Fruit fly (Drosophila melanogaster) whole organism, embryonic: ENCODE data around the gene Ac76E.

Source experiments
- BEAF-32 ChIP-seq: fragments of 200-800 bp; sonication (Bioruptor generic); optimal IDR thresholded peaks from 3 replicates; lab custom pipeline; 2017; ENCODE audit warnings: missing biosample characterization, missing genetic modification characterization, mild to moderate bottlenecking, moderate library complexity, missing genetic modification reagents
- CG13287 ChIP-seq: fragments of 200-800 bp; sonication (Bioruptor generic); IDR thresholded peaks from 2 replicates; pipeline ENCODE4 v1.3.6; 2022; ENCODE audit warnings: missing biosample characterization, missing genetic modification characterization; ENCODE audit not compliant: partially characterized antibody
- CG13775 ChIP-seq: fragments of 200-800 bp; sonication (Bioruptor generic); optimal IDR thresholded peaks from 3 replicates; lab custom pipeline; 2017; ENCODE audit warnings: missing biosample characterization, mild to moderate bottlenecking, missing genetic modification characterization
- CG15514 ChIP-seq: fragments of 200-800 bp; sonication (Bioruptor generic); optimal IDR thresholded peaks from 3 replicates; lab custom pipeline; 2017; ENCODE audit warnings: missing biosample characterization, missing genetic modification characterization, mild to moderate bottlenecking, moderate library complexity, missing genetic modification reagents
- CG1602 ChIP-seq: fragments of 200-800 bp; sonication (Bioruptor generic); optimal IDR thresholded peaks from 3 replicates; lab custom pipeline; 2016; ENCODE audit warnings: missing biosample characterization, missing genetic modification characterization
- CG16813 ChIP-seq: fragments of 200-800 bp; sonication (Bioruptor generic); IDR thresholded peaks from 3 replicates; pipeline ENCODE4 v1.3.6; 2022; ENCODE audit warnings: missing biosample characterization, missing genetic modification characterization; ENCODE audit not compliant: partially characterized antibody
- CG17612 ChIP-seq: fragments of 200-800 bp; sonication (Bioruptor generic); IDR thresholded peaks from 2 replicates; pipeline ENCODE4 v1.3.6; 2022; ENCODE audit warnings: missing biosample characterization, missing genetic modification characterization
- CG18599 ChIP-seq: fragments of 200-800 bp; sonication (Bioruptor generic); optimal IDR thresholded peaks from 3 replicates; lab custom pipeline; 2017; ENCODE audit warnings: missing biosample characterization, missing genetic modification characterization, mild to moderate bottlenecking, moderate library complexity, missing genetic modification reagents
- CG2116 ChIP-seq: fragments of 200-800 bp; sonication (Bioruptor generic); optimal IDR thresholded peaks from 3 replicates; lab custom pipeline; 2018; ENCODE audit warnings: missing biosample characterization, mild to moderate bottlenecking, missing genetic modification characterization
- CG4404 ChIP-seq: fragments of 200-800 bp; sonication (Bioruptor generic); IDR thresholded peaks from 2 replicates; pipeline ENCODE4 v1.3.6; 2022; ENCODE audit warnings: missing biosample characterization, missing genetic modification characterization
- CG4617 ChIP-seq: fragments of 200-800 bp; sonication (Bioruptor generic); optimal IDR thresholded peaks from 3 replicates; lab custom pipeline; 2016; ENCODE audit warnings: missing biosample characterization, missing genetic modification characterization, borderline replicate concordance
- CG7786 ChIP-seq: fragments of 200-800 bp; sonication (Bioruptor generic); optimal IDR thresholded peaks from 2 replicates; lab custom pipeline; 2016; ENCODE audit warnings: missing biosample characterization, missing genetic modification characterization
- CG8089 ChIP-seq: fragments of 200-800 bp; sonication (Bioruptor generic); optimal IDR thresholded peaks from 3 replicates; lab custom pipeline; 2016; ENCODE audit warnings: missing biosample characterization, missing genetic modification characterization
- CG9797 ChIP-seq: fragments of 200-800 bp; sonication (Bioruptor generic); optimal IDR thresholded peaks from 3 replicates; lab custom pipeline; 2018; ENCODE audit warnings: missing biosample characterization, mild to moderate bottlenecking, missing genetic modification characterization
- Dek ChIP-seq: fragments of 200-800 bp; sonication (Bioruptor generic); optimal IDR thresholded peaks from 3 replicates; lab custom pipeline; 2019; ENCODE audit warnings: missing biosample characterization, mild to moderate bottlenecking, missing genetic modification characterization, moderate library complexity
- Doc3 ChIP-seq: fragments of 200-800 bp; sonication (Bioruptor generic); IDR thresholded peaks from 3 replicates; pipeline ENCODE4 v1.3.6; 2022; ENCODE audit warnings: missing biosample characterization, missing genetic modification characterization; ENCODE audit not compliant: partially characterized antibody
- Dp ChIP-seq: fragments of 200-800 bp; sonication (Bioruptor generic); optimal IDR thresholded peaks from 2 replicates; lab custom pipeline; 2018; ENCODE audit warnings: missing biosample characterization, mild to moderate bottlenecking, missing genetic modification characterization, moderate library complexity
- Dref ChIP-seq: fragments of 200-800 bp; sonication (Bioruptor generic); IDR thresholded peaks from 2 replicates; pipeline ENCODE4 v1.3.6; 2022; ENCODE audit warnings: missing biosample characterization, missing genetic modification characterization
- E2f2 ChIP-seq: fragments of 200-800 bp; sonication (Bioruptor generic); IDR thresholded peaks from 2 replicates; pipeline ENCODE4 v1.3.6; 2022; ENCODE audit warnings: missing biosample characterization, missing genetic modification characterization
- HmgZ ChIP-seq: fragments of 200-800 bp; sonication (Bioruptor generic); optimal IDR thresholded peaks from 2 replicates; lab custom pipeline; 2018; ENCODE audit warnings: missing biosample characterization, mild to moderate bottlenecking, missing genetic modification characterization
- Jarid2 ChIP-seq: fragments of 200-800 bp; sonication (Bioruptor generic); optimal IDR thresholded peaks from 3 replicates; lab custom pipeline; 2017; ENCODE audit warnings: mild to moderate bottlenecking, missing biosample characterization, missing genetic modification reagents, missing genetic modification characterization
- MBD-R2 ChIP-seq: fragments of 200-800 bp; sonication (Bioruptor generic); IDR thresholded peaks from 2 replicates; pipeline ENCODE4 v1.3.6; 2022; ENCODE audit warnings: missing biosample characterization, missing genetic modification characterization
- MESR4 ChIP-seq: fragments of 200-800 bp; sonication (Bioruptor generic); optimal IDR thresholded peaks from 2 replicates; lab custom pipeline; 2018; ENCODE audit warnings: missing biosample characterization, mild to moderate bottlenecking, missing genetic modification characterization, moderate library complexity
- Oli ChIP-seq: fragments of 200-800 bp; sonication (Bioruptor generic); optimal IDR thresholded peaks from 2 replicates; lab custom pipeline; 2018; ENCODE audit warnings: missing biosample characterization, mild to moderate bottlenecking, missing genetic modification characterization, moderate library complexity
- Opbp ChIP-seq: fragments of 200-800 bp; sonication (Bioruptor generic); IDR thresholded peaks from 3 replicates; pipeline ENCODE4 v1.3.6; 2022; ENCODE audit warnings: missing biosample characterization, missing genetic modification characterization; ENCODE audit not compliant: partially characterized antibody
- Rx ChIP-seq: fragments of 200-800 bp; sonication (Bioruptor generic); IDR thresholded peaks from 2 replicates; pipeline ENCODE4 v1.3.6; 2022; ENCODE audit warnings: missing biosample characterization, missing genetic modification characterization
- YL-1 ChIP-seq: fragments of 200-800 bp; sonication (Bioruptor generic); optimal IDR thresholded peaks from 3 replicates; lab custom pipeline; 2017; ENCODE audit warnings: missing biosample characterization, mild to moderate bottlenecking, missing genetic modification characterization
- amos ChIP-seq: fragments of 200-800 bp; sonication (Bioruptor generic); IDR thresholded peaks from 2 replicates; pipeline ENCODE4 v1.3.6; 2022; ENCODE audit warnings: missing biosample characterization, missing genetic modification characterization; ENCODE audit not compliant: partially characterized antibody
- bbx ChIP-seq: fragments of 200-800 bp; sonication (Bioruptor generic); IDR thresholded peaks from 2 replicates; pipeline ENCODE4 v1.3.6; 2022; ENCODE audit warnings: missing biosample characterization, missing genetic modification characterization; ENCODE audit not compliant: partially characterized antibody
- croc ChIP-seq: fragments of 200-800 bp; sonication (Bioruptor generic); conservative IDR thresholded peaks from 3 replicates; pipeline ENCODE4 v1.3.6; 2022; ENCODE audit warnings: missing biosample characterization, missing genetic modification characterization
- emc ChIP-seq: fragments of 200-800 bp; sonication (Bioruptor generic); optimal IDR thresholded peaks from 2 replicates; lab custom pipeline; 2016; ENCODE audit warnings: missing biosample characterization, missing genetic modification characterization
- ewg ChIP-seq: fragments of 200-800 bp; sonication (Bioruptor generic); optimal IDR thresholded peaks from 3 replicates; lab custom pipeline; 2017; ENCODE audit warnings: mild to moderate bottlenecking, missing biosample characterization, missing genetic modification reagents, missing genetic modification characterization
- gfzf ChIP-seq: fragments of 200-800 bp; sonication (Bioruptor generic); optimal IDR thresholded peaks from 2 replicates; lab custom pipeline; 2016; ENCODE audit warnings: missing biosample characterization, mild to moderate bottlenecking, missing genetic modification characterization, moderate library complexity
- knrl ChIP-seq: fragments of 200-800 bp; sonication (Bioruptor generic); IDR thresholded peaks from 3 replicates; pipeline ENCODE4 v1.3.6; 2022; ENCODE audit warnings: missing biosample characterization, missing genetic modification characterization; ENCODE audit not compliant: partially characterized antibody
- mld ChIP-seq: fragments of 200-800 bp; sonication (Bioruptor generic); IDR thresholded peaks from 3 replicates; pipeline ENCODE4 v1.3.6; 2022; ENCODE audit warnings: missing biosample characterization, missing genetic modification characterization; ENCODE audit not compliant: partially characterized antibody
- pzg ChIP-seq: fragments of 200-800 bp; sonication (Bioruptor generic); optimal IDR thresholded peaks from 3 replicates; lab custom pipeline; 2018; ENCODE audit warnings: missing biosample characterization, mild to moderate bottlenecking, missing genetic modification characterization, moderate library complexity
- sc ChIP-seq, 3 experiments: fragments of >200 bp in 2 of 3; fragments of 200-800 bp in 1 of 3; sonication (Bioruptor generic) in 1 of 3; optimal IDR thresholded peaks; 2 replicates in 2 of 3; 3 replicates in 1 of 3; lab custom pipeline; 2017; ENCODE audit warnings: mild to moderate bottlenecking in 1 of 3, missing biosample characterization in 1 of 3, missing genetic modification characterization in 1 of 3, missing genetic modification reagents in 1 of 3
- sens ChIP-seq: fragments of 200-800 bp; sonication (Bioruptor generic); peaks from one replicate; lab custom pipeline; 2016; ENCODE audit warnings: missing biosample characterization, missing genetic modification characterization
- sob ChIP-seq: fragments of 200-800 bp; sonication (Bioruptor generic); IDR thresholded peaks from 2 replicates; pipeline ENCODE4 v1.3.6; 2022; ENCODE audit warnings: missing biosample characterization, missing genetic modification characterization
- stwl ChIP-seq: fragments of 200-800 bp; sonication (Bioruptor generic); optimal IDR thresholded peaks from 3 replicates; lab custom pipeline; 2018; ENCODE audit warnings: missing biosample characterization, mild to moderate bottlenecking, missing genetic modification characterization, moderate library complexity
- trem ChIP-seq: fragments of 200-800 bp; optimal IDR thresholded peaks from 3 replicates; lab custom pipeline; 2019; ENCODE audit warnings: missing biosample characterization, mild to moderate bottlenecking, missing genetic modification characterization, moderate library complexity
- trh ChIP-seq: fragments of 200-800 bp; sonication (Bioruptor generic); optimal IDR thresholded peaks from 2 replicates; lab custom pipeline; 2016; ENCODE audit warnings: missing biosample characterization, missing genetic modification characterization

Ac76E gene

dm6 chr3L:19968725-19969598 is 29.9 kb downstream of the Ac76E start (continued):
- TF ChIP-seq CG17612 (GFP tag; lab: Robert Waterston, UW) = no peak
- TF ChIP-seq Oli (tag; lab: Kevin White, UChicago) = peak; percentile 28
- no peak for TF ChIP-seq sc (optimal IDR thresholded peaks at IDR 0.05; lab: Kevin White, UChicago)
- TF ChIP-seq sc (GFP tag; optimal IDR thresholded peaks at IDR 0.05; lab: Kevin White, UChicago) = no peak

dm6 chr3L:19978088-19978487 is 39.0 kb downstream of the Ac76E start:
- TF ChIP-seq CG18599 (GFP tag; lab: Kevin White, UChicago) = no peak
- TF ChIP-seq Rx (GFP tag; lab: Robert Waterston, UW) = no peak
- TF ChIP-seq trh (GFP tag; lab: Kevin White, UChicago) = no peak
- peak; percentile 18 for TF ChIP-seq ewg (GFP tag; lab: Kevin White, UChicago)

DNA sequence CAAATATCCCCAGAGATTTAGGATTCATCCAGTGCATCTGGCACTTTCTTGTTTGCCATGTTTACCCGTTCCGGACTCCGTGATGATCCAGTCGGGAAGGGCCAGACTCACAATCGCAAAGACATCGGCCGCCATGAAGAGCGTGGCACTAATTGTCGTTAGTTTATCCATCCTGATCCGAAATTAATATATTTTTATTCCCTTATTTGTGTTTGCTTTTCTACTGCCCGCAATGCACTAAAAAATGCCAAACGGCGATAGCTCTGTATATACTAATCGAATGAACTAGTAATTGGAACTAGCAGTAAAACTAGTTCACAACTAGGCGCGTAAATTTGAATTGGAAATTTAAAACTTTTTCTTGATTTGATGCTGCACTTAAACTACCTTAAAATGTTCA is 40.5 kb downstream of the Ac76E start, which contains the start of gene CG14182:
Gene CG14182 (minus strand): TSS at position 221 of the 400 bp plus-strand sequence.
- peak; percentile 42 for TF ChIP-seq trem
- TF ChIP-seq Rx (GFP tag; lab: Robert Waterston, UW) = no peak
- no peak for TF ChIP-seq croc (GFP tag; lab: Robert Waterston, UW)
- TF ChIP-seq CG4404 = no peak
- peak; percentile 93 for TF ChIP-seq E2f2 (GFP tag; lab: Robert Waterston, UW)
- TF ChIP-seq knrl (GFP tag; lab: Robert Waterston, UW) = peak; percentile 49
- no peak for TF ChIP-seq sob
- 0 out of 3 replicates have a peak, but pooled peaks have one; percentile 39 for TF ChIP-seq Opbp (GFP tag; lab: Robert Waterston, UW)
- TF ChIP-seq CG4617 (GFP tag; lab: Kevin White, UChicago) = peak; percentile 85
- no peak for TF ChIP-seq CG7786 (GFP tag; lab: Kevin White, UChicago)
- 0 out of 2 replicates have a peak, but pooled peaks have one; percentile 7 for TF ChIP-seq bbx (GFP tag; lab: Robert Waterston, UW)
- TF ChIP-seq emc = no peak
- peak; percentile 52 for TF ChIP-seq stwl (tag; lab: Kevin White, UChicago)
- TF ChIP-seq CG1602 (GFP tag; lab: Kevin White, UChicago) = no peak
- TF ChIP-seq HmgZ = no peak
- no peak for TF ChIP-seq mld
- peak; percentile 43; the same call in 1 of the 2 replicates for TF ChIP-seq Dref (GFP tag; lab: Robert Waterston, UW)
- peak; percentile 99 for TF ChIP-seq CG15514 (GFP tag; lab: Kevin White, UChicago)
- peak; percentile 42 for TF ChIP-seq CG9797
- peak; percentile 57 for TF ChIP-seq pzg (GFP tag; lab: Kevin White, UChicago)
- no peak for TF ChIP-seq Dek (tag; lab: Kevin White, UChicago)
- TF ChIP-seq MESR4 = peak; percentile 70
- no peak for TF ChIP-seq CG13775 (GFP tag; lab: Kevin White, UChicago)
- TF ChIP-seq CG16813 (GFP tag; lab: Robert Waterston, UW) = 0 out of 3 replicates have a peak, but pooled peaks have one; percentile 15
- peak; percentile 79 for TF ChIP-seq gfzf (GFP tag; lab: Kevin White, UChicago)
- peak; percentile 63 for TF ChIP-seq sens (GFP tag; lab: Kevin White, UChicago)
- TF ChIP-seq CG8089 (GFP tag; lab: Kevin White, UChicago) = no peak
- peak; percentile 92 for TF ChIP-seq Dp (GFP tag; lab: Kevin White, UChicago)
- TF ChIP-seq MBD-R2 (GFP tag; lab: Robert Waterston, UW) = peak; percentile 51
- peak; percentile 47; the same call in 1 of the 2 replicates for TF ChIP-seq CG13287
- peak; percentile 6 for TF ChIP-seq YL-1 (GFP tag; lab: Kevin White, UChicago)
- TF ChIP-seq CG2116 = peak; percentile 27
- TF ChIP-seq amos = peak; percentile 45; the same call in 1 of the 2 replicates
- TF ChIP-seq Jarid2 (GFP tag; lab: Kevin White, UChicago) = peak; percentile 18
- peak; percentile 35 for TF ChIP-seq BEAF-32 (GFP tag; lab: Kevin White, UChicago)
- TF ChIP-seq Doc3 (GFP tag; lab: Robert Waterston, UW) = peak; percentile 31; the same call in 1 of the 3 replicates
